Worm (Caenorhabditis elegans): ENCODE data around the gene gvd-1.

The gvd-1 gene

DNA sequence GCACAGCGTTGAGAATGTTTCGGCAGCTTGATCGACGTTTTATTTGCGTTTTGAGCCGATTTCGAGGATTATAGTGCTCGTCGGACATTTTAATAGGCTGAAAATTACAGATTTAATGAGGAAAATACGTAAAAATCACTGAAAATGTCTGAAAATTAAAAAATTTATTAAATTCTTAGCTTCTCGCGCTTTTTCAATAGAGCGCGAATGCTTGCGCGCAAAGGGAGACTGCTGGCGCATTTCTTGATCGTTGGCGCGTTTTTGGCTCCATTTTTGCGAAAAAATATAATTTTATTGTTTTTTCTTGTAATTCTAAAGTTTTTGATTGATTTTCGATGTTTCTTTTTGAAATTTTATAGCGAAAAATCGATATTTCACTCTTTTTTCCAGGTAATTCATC is 46.9 kb downstream of the gvd-1 start, which contains the start of the genes dnsn-1 and C24H12.4 (continued):
- TF ChIP-seq nfyb-1 (GFP tag; IDR thresholded peaks at IDR 0.05) (peak; percentile 89), T26A5.8 (tag; optimal IDR thresholded peaks at IDR 0.05) (no peak), him-1 (tag; optimal IDR thresholded peaks at IDR 0.05) (no peak), let-607 (tag; optimal IDR thresholded peaks at IDR 0.05) (peak in 1 of 2 experiments; percentile 57), Y53G8AR.9 (GFP tag; conservative IDR thresholded peaks at IDR 0.05) (peak; percentile 91), mcd-1 (GFP tag; IDR thresholded peaks at IDR 0.05) (peak; percentile 99), zfh-2 (GFP tag; conservative IDR thresholded peaks at IDR 0.05) (0 out of 2 replicates have a peak, but pooled peaks have one; percentile 28), egl-18 (GFP tag; IDR thresholded peaks at IDR 0.05) (no peak), mel-28 (tag; optimal IDR thresholded peaks at IDR 0.05; ENCODE audit: borderline replicate concordance) (no peak), snpc-1.3 (tag; optimal IDR thresholded peaks at IDR 0.05; ENCODE audit: insufficient read depth) (peak; percentile 77), C17E4.6 (GFP tag; IDR thresholded peaks at IDR 0.05) (0 out of 2 replicates have a peak, but pooled peaks have one; percentile 51), fkh-3 (tag; optimal IDR thresholded peaks at IDR 0.05) (no peak), B0019.2 (GFP tag; conservative IDR thresholded peaks at IDR 0.05) (no peak), nfya-1 (tag; optimal IDR thresholded peaks at IDR 0.05; ENCODE audit: borderline replicate concordance, insufficient read depth) (no peak), ekl-4 (GFP tag; IDR thresholded peaks at IDR 0.05) (peak; percentile 69), efl-1 (GFP tag; optimal IDR thresholded peaks at IDR 0.05) (peak; percentile 84), aptf-3 (GFP tag; IDR thresholded peaks at IDR 0.05) (no peak), nhr-80 (tag; optimal IDR thresholded peaks at IDR 0.05) (peak; percentile 34), mes-4 (tag; optimal IDR thresholded peaks at IDR 0.05) (no peak), hrde-1 (tag; optimal IDR thresholded peaks at IDR 0.05; ENCODE audit: borderline replicate concordance) (no peak), sdz-38 (tag; optimal IDR thresholded peaks at IDR 0.05) (no peak), egrh-3 (GFP tag; IDR thresholded peaks at IDR 0.05) (no peak), snpc-1.1 (tag; optimal IDR thresholded peaks at IDR 0.05; ENCODE audit: insufficient read depth) (no peak), unc-62 (GFP tag; optimal IDR thresholded peaks at IDR 0.05) (no peak), tbx-9 (tag; optimal IDR thresholded peaks at IDR 0.05; ENCODE audit: borderline replicate concordance) (no peak), lin-54 (GFP tag; optimal IDR thresholded peaks at IDR 0.05) (peak; percentile 94), madf-6 (GFP tag; IDR thresholded peaks at IDR 0.05) (peak; percentile 83), madf-10 (tag; optimal IDR thresholded peaks at IDR 0.05) (peak; percentile 18), egl-44 (GFP tag; IDR thresholded peaks at IDR 0.05) (0 out of 2 replicates have a peak, but pooled peaks have one; percentile 20), lag-1 (GFP tag; IDR thresholded peaks at IDR 0.05) (no peak), dox-1 (GFP tag; IDR thresholded peaks at IDR 0.05) (peak; percentile 92), B0035.1 (tag; optimal IDR thresholded peaks at IDR 0.05) (no peak), akir-1 (GFP tag; optimal IDR thresholded peaks at IDR 0.05) (no peak), chd-7 (tag; optimal IDR thresholded peaks at IDR 0.05) (no peak), C06A6.2 (GFP tag; conservative IDR thresholded peaks at IDR 0.05) (peak; percentile 48; the same call in 1 of the 2 replicates), D2030.7 (GFP tag; IDR thresholded peaks at IDR 0.05) (peak; percentile 72), somi-1 (GFP tag; optimal IDR thresholded peaks at IDR 0.05) (no peak), nhr-90 (tag; optimal IDR thresholded peaks at IDR 0.05) (no peak), K12H6.12 (tag; optimal IDR thresholded peaks at IDR 0.05) (peak; percentile 30), F57A8.1 (GFP tag; optimal IDR thresholded peaks at IDR 0.05) (no peak), lin-40 (tag; optimal IDR thresholded peaks at IDR 0.05) (peak; percentile 92), bed-2 (GFP tag; IDR thresholded peaks at IDR 0.05) (no peak), ztf-25 (GFP tag; IDR thresholded peaks at IDR 0.05) (no peak), let-526 (GFP tag; IDR thresholded peaks at IDR 0.05) (no peak), F10E7.11 (tag; optimal IDR thresholded peaks at IDR 0.05) (no peak), K11D2.4 (GFP tag; IDR thresholded peaks at IDR 0.05) (peak; percentile 81), ceh-91 (GFP tag; IDR thresholded peaks at IDR 0.05) (peak; percentile 13; the same call in 1 of the 2 replicates), lsy-27 (tag; optimal IDR thresholded peaks at IDR 0.05; ENCODE audit: borderline replicate concordance, insufficient read depth) (no peak)

Measured in whole organism, young adult.